Worm (Caenorhabditis elegans): Measurements from ENCODE around the gene ard-1.

- no peak for TF ChIP-seq Y55F3AM.14 (GFP tag; optimal IDR thresholded peaks at IDR 0.05)
- TF ChIP-seq ceh-82 (tag; optimal IDR thresholded peaks at IDR 0.05), result no peak
- no peak for TF ChIP-seq zag-1 (tag; optimal IDR thresholded peaks at IDR 0.05)
- TF ChIP-seq unc-39 (tag; optimal IDR thresholded peaks at IDR 0.05), result no peak
- no peak for TF ChIP-seq mdl-1 (tag; optimal IDR thresholded peaks at IDR 0.05)
- TF ChIP-seq nhr-25 (tag; optimal IDR thresholded peaks at IDR 0.05), result no peak
Measured at ce11 chrIV:11156526-11156925, 25.4 kb downstream of the ard-1 start.
